Worm (Caenorhabditis elegans) whole organism, midembryonic: ENCODE data around the gene R02D3.8.

ENCODE experiments used
- T22C8.4 ChIP-seq: fragments of 200-800 bp; sonication (Bioruptor generic); IDR thresholded peaks from 2 replicates; pipeline ENCODE4 v1.3.6; 2022; ENCODE audit warnings: missing genetic modification characterization, missing compliant biosample characterization
- cog-1 ChIP-seq: sonication (generic microtip); optimal IDR thresholded peaks from 2 replicates; lab custom pipeline; 2016; ENCODE audit warnings: missing genetic modification characterization, missing compliant biosample characterization
- flt-1 ChIP-seq: fragments of 200-800 bp; sonication (Bioruptor generic); IDR thresholded peaks from 2 replicates; pipeline ENCODE4 v1.3.6; 2022; ENCODE audit warnings: missing genetic modification characterization, missing compliant biosample characterization
- klf-2 ChIP-seq: fragments of 200-800 bp; sonication (Bioruptor generic); conservative IDR thresholded peaks from 2 replicates; pipeline ENCODE4 v1.3.6; 2022; ENCODE audit warnings: missing genetic modification reagents, missing genetic modification characterization, missing compliant biosample characterization
- med-1 ChIP-seq: sonication (generic microtip); optimal IDR thresholded peaks from 2 replicates; lab custom pipeline; 2017; ENCODE audit warnings: missing genetic modification characterization, mild to moderate bottlenecking, missing compliant biosample characterization, antibody characterized with exemption, missing genetic modification reagents; ENCODE audit not compliant: insufficient read depth
- ref-1 ChIP-seq: fragments of 200-800 bp; sonication (Bioruptor generic); conservative IDR thresholded peaks from 2 replicates; pipeline ENCODE4 v1.3.6; 2022; ENCODE audit warnings: missing genetic modification reagents, missing genetic modification characterization, missing compliant biosample characterization
- tab-1 ChIP-seq: fragments of 200-800 bp; sonication (Bioruptor generic); IDR thresholded peaks from 2 replicates; pipeline ENCODE4 v1.3.6; 2022; ENCODE audit warnings: missing genetic modification characterization, missing compliant biosample characterization
- ztf-23 ChIP-seq: fragments of 200-800 bp; sonication (Bioruptor generic); IDR thresholded peaks from 2 replicates; pipeline ENCODE4 v1.3.6; 2022; ENCODE audit warnings: missing genetic modification reagents, missing genetic modification characterization, missing compliant biosample characterization
- ztf-29 ChIP-seq: fragments of 200-800 bp; sonication (Bioruptor generic); IDR thresholded peaks from 2 replicates; pipeline ENCODE4 v1.3.6; 2022; ENCODE audit warnings: missing genetic modification reagents, missing genetic modification characterization, missing compliant biosample characterization

- TF ChIP-seq T22C8.4 (GFP tag; lab: Robert Waterston, UW) (no peak), ref-1 (no peak), flt-1 (GFP tag; lab: Robert Waterston, UW) (no peak), cog-1 (tag; lab: Kevin White, UChicago) (no peak), ztf-23 (no peak), klf-2 (GFP tag; lab: Robert Waterston, UW) (no peak), tab-1 (GFP tag; lab: Robert Waterston, UW) (no peak), ztf-29 (GFP tag; lab: Robert Waterston, UW) (no peak), med-1 (GFP tag; lab: Kevin White, UChicago) (no peak)
Measured at ce11 chrIV:237350-237749, 19.7 kb downstream of the R02D3.8 start, which contains the start of gene ints-13.
